Fruit fly (Drosophila melanogaster) whole organism, prepupa: ENCODE results near the gene Sf3b1.
A peak's percentile ranks its signal among the peaks of the same experiment; 100 is the strongest.

Experiments used
- Blimp-1 ChIP-seq: fragments of 200-800 bp; sonication (Bioruptor generic); optimal IDR thresholded peaks from 3 replicates; lab custom pipeline; 2017; ENCODE audit warnings: missing biosample characterization, missing genetic modification characterization, mild to moderate bottlenecking, moderate library complexity, missing genetic modification reagents
- CG10631 ChIP-seq: fragments of 200-800 bp; sonication (Bioruptor generic); optimal IDR thresholded peaks from 2 replicates; lab custom pipeline; 2016; ENCODE audit warnings: missing biosample characterization, missing genetic modification characterization
- CG10669 ChIP-seq: fragments of 200-800 bp; sonication (Bioruptor generic); optimal IDR thresholded peaks from 3 replicates; lab custom pipeline; 2018; ENCODE audit warnings: missing biosample characterization, mild to moderate bottlenecking, missing genetic modification characterization, moderate library complexity
- CG11762 ChIP-seq: fragments of 200-800 bp; sonication (Bioruptor generic); optimal IDR thresholded peaks from 3 replicates; lab custom pipeline; 2016; ENCODE audit warnings: missing biosample characterization, missing genetic modification characterization; ENCODE audit not compliant: insufficient read depth
- CG11902 ChIP-seq: fragments of 200-800 bp; sonication (Bioruptor generic); optimal IDR thresholded peaks from 3 replicates; lab custom pipeline; 2016; ENCODE audit warnings: missing biosample characterization, missing genetic modification characterization
- CG15336 ChIP-seq: fragments of 200-800 bp; sonication (Bioruptor generic); IDR thresholded peaks from 2 replicates; pipeline ENCODE4 v1.3.6; 2022; ENCODE audit warnings: missing biosample characterization, missing genetic modification characterization
- CG1621 ChIP-seq: fragments of 200-800 bp; sonication (Bioruptor generic); optimal IDR thresholded peaks from 3 replicates; lab custom pipeline; 2018; ENCODE audit warnings: missing biosample characterization, mild to moderate bottlenecking, missing genetic modification characterization
- CG3032 ChIP-seq: fragments of 200-800 bp; optimal IDR thresholded peaks from 2 replicates; lab custom pipeline; 2019; ENCODE audit warnings: missing biosample characterization, mild to moderate bottlenecking, missing genetic modification characterization, moderate library complexity
- CG31627 ChIP-seq: fragments of 200-800 bp; sonication (Bioruptor generic); optimal IDR thresholded peaks from 3 replicates; lab custom pipeline; 2016; ENCODE audit warnings: missing biosample characterization, missing genetic modification characterization
- CG32006 ChIP-seq: fragments of 200-800 bp; sonication (Bioruptor generic); optimal IDR thresholded peaks from 3 replicates; lab custom pipeline; 2017; ENCODE audit warnings: missing biosample characterization, mild to moderate bottlenecking, missing genetic modification characterization
- CG6163 ChIP-seq: fragments of 200-800 bp; sonication (Bioruptor generic); IDR thresholded peaks from 3 replicates; pipeline ENCODE4 v1.3.6; 2022; ENCODE audit warnings: missing biosample characterization, missing genetic modification characterization
- CG6276 ChIP-seq: fragments of 200-800 bp; sonication (Bioruptor generic); optimal IDR thresholded peaks from 2 replicates; lab custom pipeline; 2017; ENCODE audit warnings: missing biosample characterization, mild to moderate bottlenecking, missing genetic modification characterization
- CG6792 ChIP-seq: fragments of 200-800 bp; sonication (Bioruptor generic); optimal IDR thresholded peaks from 3 replicates; lab custom pipeline; 2016; ENCODE audit warnings: missing biosample characterization, missing genetic modification characterization
- CG6808 ChIP-seq: fragments of 200-800 bp; sonication (Bioruptor generic); optimal IDR thresholded peaks from 3 replicates; lab custom pipeline; 2017; ENCODE audit warnings: missing biosample characterization, missing genetic modification characterization, mild to moderate bottlenecking, moderate library complexity, missing genetic modification reagents
- CG8319 ChIP-seq: fragments of 200-800 bp; sonication (Bioruptor generic); optimal IDR thresholded peaks from 3 replicates; lab custom pipeline; 2016; ENCODE audit warnings: missing biosample characterization, missing genetic modification characterization
- CG9139 ChIP-seq: fragments of 200-800 bp; sonication (Bioruptor generic); optimal IDR thresholded peaks from 3 replicates; lab custom pipeline; 2017; ENCODE audit warnings: missing biosample characterization, mild to moderate bottlenecking, missing genetic modification characterization
- Eip78C ChIP-seq: fragments of 200-800 bp; sonication (Bioruptor generic); peaks from one replicate; lab custom pipeline; 2016; ENCODE audit warnings: missing biosample characterization, missing genetic modification characterization
- Eip93F ChIP-seq: fragments of 200-800 bp; sonication (Bioruptor generic); optimal IDR thresholded peaks from 2 replicates; lab custom pipeline; 2016; ENCODE audit warnings: missing biosample characterization, mild to moderate bottlenecking, missing genetic modification characterization
- Ets21C ChIP-seq: fragments of 200-800 bp; sonication (Bioruptor generic); optimal IDR thresholded peaks from 3 replicates; lab custom pipeline; 2016; ENCODE audit warnings: missing biosample characterization, missing genetic modification characterization
- Gug ChIP-seq: fragments of 200-800 bp; sonication (Bioruptor generic); IDR thresholded peaks from 2 replicates; pipeline ENCODE4 v1.3.6; 2022; ENCODE audit warnings: missing biosample characterization, missing genetic modification characterization
- Hr39 ChIP-seq: fragments of 200-800 bp; sonication (Bioruptor generic); optimal IDR thresholded peaks from 2 replicates; lab custom pipeline; 2016; ENCODE audit warnings: missing biosample characterization, missing genetic modification characterization
- Lpt ChIP-seq: fragments of 200-800 bp; sonication (Bioruptor generic); optimal IDR thresholded peaks from 3 replicates; lab custom pipeline; 2016; ENCODE audit warnings: missing biosample characterization, missing genetic modification characterization
- Met ChIP-seq: fragments of 200-800 bp; sonication (Bioruptor generic); optimal IDR thresholded peaks from 3 replicates; lab custom pipeline; 2016; ENCODE audit warnings: missing biosample characterization, missing genetic modification characterization
- Smox ChIP-seq: fragments of 200-800 bp; sonication (Bioruptor generic); optimal IDR thresholded peaks from 3 replicates; lab custom pipeline; 2016; ENCODE audit warnings: missing biosample characterization, missing genetic modification characterization
- Sox14 ChIP-seq: fragments of 200-800 bp; sonication (Bioruptor generic); optimal IDR thresholded peaks from 3 replicates; lab custom pipeline; 2016; ENCODE audit warnings: missing biosample characterization, missing genetic modification characterization
- Sox15 ChIP-seq: fragments of 200-800 bp; sonication (Bioruptor generic); optimal IDR thresholded peaks from 3 replicates; lab custom pipeline; 2016; ENCODE audit warnings: missing biosample characterization, missing genetic modification characterization
- achi ChIP-seq: fragments of 200-800 bp; sonication (Bioruptor generic); optimal IDR thresholded peaks from 3 replicates; lab custom pipeline; 2016; ENCODE audit warnings: missing biosample characterization, missing genetic modification characterization
- acj6 ChIP-seq: fragments of 200-800 bp; sonication (Bioruptor generic); optimal IDR thresholded peaks from 3 replicates; lab custom pipeline; 2016; ENCODE audit warnings: missing biosample characterization, missing genetic modification characterization
- dac ChIP-seq: fragments of 200-800 bp; sonication (Bioruptor generic); optimal IDR thresholded peaks from 2 replicates; lab custom pipeline; 2017; ENCODE audit warnings: missing biosample characterization, mild to moderate bottlenecking, missing genetic modification characterization
- esn ChIP-seq: fragments of 200-800 bp; sonication (Bioruptor generic); optimal IDR thresholded peaks from 2 replicates; lab custom pipeline; 2016; ENCODE audit warnings: missing biosample characterization, mild to moderate bottlenecking, missing genetic modification characterization, moderate library complexity
- fd59A ChIP-seq: fragments of 200-800 bp; sonication (Bioruptor generic); optimal IDR thresholded peaks from 2 replicates; lab custom pipeline; 2017; ENCODE audit warnings: missing biosample characterization, mild to moderate bottlenecking, missing genetic modification characterization, missing genetic modification reagents
- fd85E ChIP-seq: fragments of 200-800 bp; sonication (Bioruptor generic); optimal IDR thresholded peaks from 3 replicates; lab custom pipeline; 2016; ENCODE audit warnings: missing biosample characterization, missing genetic modification characterization
- fkh ChIP-seq: fragments of 200-800 bp; sonication (Bioruptor generic); optimal IDR thresholded peaks from 3 replicates; lab custom pipeline; 2017; ENCODE audit warnings: missing biosample characterization, mild to moderate bottlenecking, missing genetic modification characterization, moderate library complexity
- salr ChIP-seq, 2 experiments: fragments of 200-800 bp; sonication (Bioruptor generic); optimal IDR thresholded peaks; 3 replicates each; lab custom pipeline; 2016 to 2018; ENCODE audit warnings: missing biosample characterization in 2 of 2, missing genetic modification characterization in 2 of 2, mild to moderate bottlenecking in 1 of 2
- spab ChIP-seq: fragments of 200-800 bp; sonication (Bioruptor generic); optimal IDR thresholded peaks from 2 replicates; lab custom pipeline; 2017; ENCODE audit warnings: missing biosample characterization, mild to moderate bottlenecking, missing genetic modification characterization, missing genetic modification reagents
- ss ChIP-seq, 2 experiments: fragments of 200-800 bp; sonication (Bioruptor generic); optimal IDR thresholded peaks; 2 replicates in 1 of 2; 3 replicates in 1 of 2; lab custom pipeline; 2017 to 2018; ENCODE audit warnings: mild to moderate bottlenecking in 2 of 2, missing biosample characterization in 2 of 2, missing genetic modification characterization in 2 of 2, moderate library complexity in 1 of 2
- svp ChIP-seq: fragments of 200-800 bp; sonication (Bioruptor generic); peaks from one replicate; lab custom pipeline; 2016; ENCODE audit warnings: missing biosample characterization, missing genetic modification characterization
- topi ChIP-seq: fragments of 200-800 bp; sonication (Bioruptor generic); optimal IDR thresholded peaks from 3 replicates; lab custom pipeline; 2016; ENCODE audit warnings: missing biosample characterization, missing genetic modification characterization
- vri ChIP-seq: fragments of 200-800 bp; sonication (Bioruptor generic); optimal IDR thresholded peaks from 3 replicates; lab custom pipeline; 2016; ENCODE audit warnings: missing biosample characterization, mild to moderate bottlenecking, missing genetic modification characterization

Gene Sf3b1

DNA sequence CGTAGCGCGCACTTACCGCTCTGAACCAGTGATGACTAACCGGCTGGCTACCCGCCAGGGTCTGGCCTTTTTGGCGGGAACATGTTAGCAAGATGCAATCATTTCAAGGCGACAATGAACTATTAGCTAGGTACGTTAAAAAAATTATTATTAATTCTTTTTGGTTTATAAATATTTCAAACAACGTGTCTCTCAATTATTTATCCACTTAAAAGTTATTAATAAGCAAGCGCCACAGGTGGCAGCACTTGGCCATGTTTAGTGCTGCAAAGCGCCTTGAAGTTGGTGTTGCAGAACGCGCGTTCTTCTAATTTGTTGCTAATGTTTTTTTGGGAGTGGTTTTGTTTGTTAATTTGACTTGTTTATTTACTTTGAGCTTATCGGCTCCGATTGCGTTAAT is 6.1 kb downstream of the Sf3b1 start, which contains the start of the genes Ipk2 and cold (continued):
- no peak for TF ChIP-seq CG10669 (GFP tag; lab: Kevin White, UChicago)
- TF ChIP-seq Hr39 (GFP tag; lab: Kevin White, UChicago), result peak; percentile 82
- TF ChIP-seq CG6163, result peak; percentile 65; the same call in 2 of the 3 replicates
- no peak for TF ChIP-seq spab
- no peak for TF ChIP-seq CG10631 (GFP tag; lab: Kevin White, UChicago)
- TF ChIP-seq CG6808 (GFP tag; lab: Kevin White, UChicago), result no peak
- TF ChIP-seq Sox14 (GFP tag; lab: Kevin White, UChicago), result peak; percentile 86
- no peak for TF ChIP-seq dac (GFP tag; lab: Kevin White, UChicago)
- TF ChIP-seq CG11762 (GFP tag; lab: Kevin White, UChicago), result peak; percentile 57
- peak; percentile 62 for TF ChIP-seq fd59A (GFP tag; lab: Kevin White, UChicago)
- TF ChIP-seq acj6, result no peak
- peak; percentile 93 for TF ChIP-seq Eip78C (GFP tag; lab: Kevin White, UChicago)
- TF ChIP-seq CG9139 (GFP tag; lab: Kevin White, UChicago), result no peak

DNA sequence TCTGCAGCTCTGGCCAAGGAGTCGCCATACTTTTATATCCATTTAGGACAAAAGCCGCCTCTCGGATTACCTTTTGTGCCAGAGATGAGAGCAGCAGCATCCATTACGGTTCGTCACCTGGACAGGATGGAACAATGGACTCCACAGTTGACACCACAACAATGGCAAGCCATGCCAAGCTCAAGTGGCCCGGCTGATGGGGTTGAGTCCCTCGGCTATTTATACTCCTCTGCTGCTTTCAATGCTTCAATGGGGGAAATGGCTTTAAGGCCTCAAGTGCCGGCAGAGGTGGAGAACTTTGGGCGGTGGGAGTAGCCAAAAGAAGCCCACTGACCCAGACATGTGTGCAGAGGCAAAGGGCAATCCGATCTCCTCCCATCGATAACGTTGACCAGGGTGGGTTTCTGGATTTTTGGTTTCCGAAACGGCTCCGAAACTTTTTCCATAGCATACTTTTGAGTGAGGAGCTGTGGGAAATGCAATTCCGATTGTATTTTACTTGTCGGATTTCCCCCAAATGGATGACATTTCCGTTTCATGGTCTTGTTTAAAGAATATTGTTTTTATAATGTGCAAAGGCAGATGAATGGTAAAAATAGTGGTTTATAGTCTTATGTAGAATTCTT is 8.5 kb downstream of the Sf3b1 start, which contains the start of gene Ptth:
Ptth (minus strand) TSS at position 338 of the 626 bp plus-strand sequence.
- peak; percentile 94 for TF ChIP-seq svp (GFP tag; lab: Kevin White, UChicago)
- no peak for TF ChIP-seq achi (GFP tag; lab: Kevin White, UChicago)
- no peak for TF ChIP-seq Sox15
- TF ChIP-seq CG10669 (GFP tag; lab: Kevin White, UChicago), result no peak

DNA sequence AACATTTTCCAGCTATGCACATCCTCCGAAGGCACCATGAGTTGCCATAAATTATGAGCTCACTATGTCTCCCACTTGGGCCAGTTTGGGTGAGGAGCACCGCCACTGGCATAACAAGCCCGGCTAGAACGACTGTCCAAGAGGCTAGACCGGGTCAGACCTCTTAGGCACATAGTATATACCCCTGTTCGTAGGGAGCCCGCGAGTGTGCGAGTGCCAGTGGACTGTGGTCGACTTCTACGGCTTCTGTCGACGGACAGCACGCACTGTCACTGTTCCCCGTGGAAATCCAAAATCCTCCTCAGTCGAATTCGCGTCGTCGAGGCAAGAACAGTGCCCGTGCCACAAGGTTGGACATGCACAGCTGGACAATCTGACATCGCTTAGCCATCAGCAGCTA is 9.0 kb downstream of the Sf3b1 start, which contains the start of gene Pph13:
Pph13 (plus strand) TSS at position 301 of the 400 bp plus-strand sequence.
- no peak for TF ChIP-seq CG1621 (tag; lab: Kevin White, UChicago)
- TF ChIP-seq Lpt (GFP tag; lab: Kevin White, UChicago), result no peak
- no peak for TF ChIP-seq Eip93F
- no peak for TF ChIP-seq CG32006 (GFP tag; lab: Kevin White, UChicago)
- no peak for TF ChIP-seq topi (GFP tag; lab: Kevin White, UChicago)
- TF ChIP-seq, all 60 proteins: peak for 0

DNA sequence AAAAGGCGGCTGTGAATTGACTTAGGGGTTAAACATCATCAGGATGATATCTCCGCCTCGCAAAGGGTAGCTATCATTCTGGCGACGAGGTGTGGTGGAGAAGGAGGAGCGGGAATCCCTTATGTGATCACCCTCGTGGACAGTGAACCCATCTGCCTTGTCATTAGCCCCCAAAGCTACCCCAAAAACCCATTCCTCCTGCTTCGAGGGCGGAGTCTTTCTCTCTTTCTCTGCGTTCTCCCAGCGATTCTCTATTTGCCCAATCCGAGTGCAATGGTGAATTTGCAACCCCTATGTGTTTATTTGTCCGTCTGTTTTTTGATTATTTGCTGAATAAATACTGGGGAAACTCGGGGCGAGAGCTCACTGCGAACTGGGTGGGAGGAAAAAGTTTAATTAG is 17.1 kb downstream of the Sf3b1 start:
- TF ChIP-seq dac (GFP tag; lab: Kevin White, UChicago), result no peak
- no peak for TF ChIP-seq CG31627 (GFP tag; lab: Kevin White, UChicago)
- TF ChIP-seq CG10631 (GFP tag; lab: Kevin White, UChicago), result no peak
- TF ChIP-seq fd59A (GFP tag; lab: Kevin White, UChicago), result no peak
- TF ChIP-seq CG11902 (GFP tag; lab: Kevin White, UChicago), result no peak
- no peak for TF ChIP-seq Met
- no peak for TF ChIP-seq vri (GFP tag; lab: Kevin White, UChicago)
- no peak for TF ChIP-seq CG15336 (GFP tag; lab: Robert Waterston, UW)

DNA sequence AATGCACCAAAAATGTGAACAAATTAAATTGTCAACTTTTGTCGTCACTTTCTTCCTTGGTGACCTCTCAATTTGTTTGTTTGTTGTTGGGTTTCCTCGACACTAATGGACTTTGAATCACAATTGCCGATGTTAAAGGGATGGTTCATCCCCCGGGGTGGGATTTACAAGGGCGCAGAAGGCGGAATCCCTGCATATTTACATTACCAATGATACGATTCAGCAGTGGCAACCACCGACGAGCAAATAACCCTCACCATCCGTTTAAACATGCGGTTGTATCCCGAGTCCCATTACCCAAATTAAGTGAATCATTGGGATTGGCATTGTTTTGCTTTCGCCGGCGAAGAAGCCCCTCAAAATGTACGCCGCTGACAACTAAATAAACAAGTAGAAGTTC is 23.4 kb downstream of the Sf3b1 start:
- TF ChIP-seq ss (GFP tag; optimal IDR thresholded peaks at IDR 0.05; lab: Kevin White, UChicago), result no peak
- no peak for TF ChIP-seq Lpt (GFP tag; lab: Kevin White, UChicago)
- peak; percentile 6 for TF ChIP-seq fkh (GFP tag; lab: Kevin White, UChicago)
- TF ChIP-seq Sox14 (GFP tag; lab: Kevin White, UChicago), result no peak
- no peak for TF ChIP-seq CG6792

DNA sequence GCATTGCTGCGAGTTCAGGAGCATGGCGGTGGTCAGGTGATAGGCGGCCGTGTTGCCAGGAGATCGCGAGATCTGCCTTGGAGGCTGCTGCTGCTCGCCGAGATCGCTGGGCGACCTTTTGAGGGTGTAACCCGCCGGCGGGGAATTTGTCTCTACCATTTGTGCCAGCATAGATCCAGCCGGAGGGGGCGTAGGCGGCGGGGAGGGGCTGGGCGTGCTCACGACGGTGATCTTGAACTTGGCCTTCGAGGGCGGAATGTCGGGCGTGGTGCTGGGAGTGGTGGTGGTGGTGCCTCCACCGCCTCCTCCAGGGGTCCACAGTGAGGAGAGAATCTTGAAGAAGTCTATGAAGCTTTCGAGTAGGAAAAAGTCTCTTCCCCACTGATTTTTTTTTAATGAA is 25.9 kb downstream of the Sf3b1 start:
- TF ChIP-seq Sox14 (GFP tag; lab: Kevin White, UChicago) (no peak), Gug (GFP tag; lab: Robert Waterston, UW) (no peak), CG15336 (GFP tag; lab: Robert Waterston, UW) (no peak), CG3032 (no peak), esn (no peak), salr (GFP tag; optimal IDR thresholded peaks at IDR 0.05; lab: Kevin White, UChicago) (no peak), CG6276 (GFP tag; lab: Kevin White, UChicago) (no peak), Smox (GFP tag; lab: Kevin White, UChicago) (no peak), dac (GFP tag; lab: Kevin White, UChicago) (no peak), CG10631 (GFP tag; lab: Kevin White, UChicago) (no peak), CG6792 (no peak), ss (GFP tag; optimal IDR thresholded peaks at IDR 0.05; lab: Kevin White, UChicago) (no peak), CG8319 (GFP tag; lab: Kevin White, UChicago) (no peak), fd85E (GFP tag; lab: Kevin White, UChicago) (no peak), Ets21C (no peak), Blimp-1 (GFP tag; lab: Kevin White, UChicago) (no peak)
